Worm (Caenorhabditis elegans): Measurements from ENCODE around the gene fip-2.

- TF ChIP-seq nhr-237 (tag; optimal IDR thresholded peaks at IDR 0.05) = no peak
- TF ChIP-seq nhr-77 (tag; optimal IDR thresholded peaks at IDR 0.05) = no peak
These were observed 18.1 kb downstream of the fip-2 start for ce11 chrV:9085845-9086244.

Data from whole organism, L2 larva.